Fruit fly (Drosophila melanogaster) whole organism, embryonic: ENCODE data around the gene E2f1.
A peak's percentile ranks its signal among the peaks of the same experiment; 100 is the strongest.

Source experiments
- ATbp ChIP-seq: fragments of 200-800 bp; sonication (Bioruptor generic); optimal IDR thresholded peaks from 2 replicates; lab custom pipeline; 2017; ENCODE audit warnings: missing biosample characterization, mild to moderate bottlenecking, missing genetic modification characterization, missing genetic modification reagents
- Antp ChIP-seq: fragments of 200-800 bp; sonication (Bioruptor generic); optimal IDR thresholded peaks from 3 replicates; lab custom pipeline; 2016; ENCODE audit warnings: missing biosample characterization, missing genetic modification characterization
- CG12391 ChIP-seq: fragments of 200-800 bp; sonication (Bioruptor generic); optimal IDR thresholded peaks from 3 replicates; lab custom pipeline; 2018; ENCODE audit warnings: missing biosample characterization, mild to moderate bottlenecking, missing genetic modification characterization, moderate library complexity
- CG12769 ChIP-seq: fragments of 200-800 bp; sonication (Bioruptor generic); optimal IDR thresholded peaks from 2 replicates; lab custom pipeline; 2019; ENCODE audit warnings: missing biosample characterization, mild to moderate bottlenecking, missing genetic modification characterization, moderate library complexity
- CG13296 ChIP-seq: fragments of 200-800 bp; sonication (Bioruptor generic); optimal IDR thresholded peaks from 3 replicates; lab custom pipeline; 2018; ENCODE audit warnings: missing biosample characterization, mild to moderate bottlenecking, missing genetic modification characterization
- CG13624 ChIP-seq: fragments of 200-800 bp; sonication (Bioruptor generic); optimal IDR thresholded peaks from 2 replicates; lab custom pipeline; 2016; ENCODE audit warnings: missing biosample characterization, missing genetic modification characterization
- CG14965 ChIP-seq: fragments of 200-800 bp; sonication (Bioruptor generic); optimal IDR thresholded peaks from 2 replicates; lab custom pipeline; 2016; ENCODE audit warnings: missing biosample characterization, missing genetic modification characterization, borderline replicate concordance
- CG15479 ChIP-seq: fragments of 200-800 bp; sonication (Bioruptor generic); optimal IDR thresholded peaks from 3 replicates; lab custom pipeline; 2019; ENCODE audit warnings: missing biosample characterization, mild to moderate bottlenecking, missing genetic modification characterization, moderate library complexity
- CG17829 ChIP-seq: fragments of 200-800 bp; optimal IDR thresholded peaks from 2 replicates; lab custom pipeline; 2019; ENCODE audit warnings: missing biosample characterization, mild to moderate bottlenecking, missing genetic modification characterization, moderate library complexity
- CG1832 ChIP-seq: fragments of 200-800 bp; sonication (Bioruptor generic); optimal IDR thresholded peaks from 2 replicates; lab custom pipeline; 2017; ENCODE audit warnings: missing biosample characterization, mild to moderate bottlenecking, missing genetic modification characterization, inconsistent platforms
- CG18599 ChIP-seq: fragments of 200-800 bp; sonication (Bioruptor generic); optimal IDR thresholded peaks from 3 replicates; lab custom pipeline; 2017; ENCODE audit warnings: missing biosample characterization, missing genetic modification characterization, mild to moderate bottlenecking, moderate library complexity, missing genetic modification reagents
- CG30403 ChIP-seq: fragments of 200-800 bp; sonication (Bioruptor generic); optimal IDR thresholded peaks from 3 replicates; lab custom pipeline; 2016; ENCODE audit warnings: missing biosample characterization, missing genetic modification characterization
- CG31365 ChIP-seq: fragments of 200-800 bp; sonication (Bioruptor generic); optimal IDR thresholded peaks from 2 replicates; lab custom pipeline; 2018; ENCODE audit warnings: missing biosample characterization, mild to moderate bottlenecking, missing genetic modification characterization
- CG32767 ChIP-seq: fragments of 200-800 bp; sonication (Bioruptor generic); IDR thresholded peaks from 2 replicates; pipeline ENCODE4 v1.3.6; 2022; ENCODE audit warnings: missing biosample characterization, missing genetic modification characterization
- CG34376 ChIP-seq: fragments of 200-800 bp; sonication (Bioruptor generic); optimal IDR thresholded peaks from 2 replicates; lab custom pipeline; 2018; ENCODE audit warnings: missing biosample characterization, mild to moderate bottlenecking, missing genetic modification characterization
- CG5953 ChIP-seq: fragments of 200-800 bp; sonication (Bioruptor generic); IDR thresholded peaks from 2 replicates; pipeline ENCODE4 v1.3.6; 2022; ENCODE audit warnings: missing biosample characterization, missing genetic modification characterization
- CG6854 ChIP-seq: fragments of 200-800 bp; sonication (Bioruptor generic); optimal IDR thresholded peaks from 3 replicates; lab custom pipeline; 2017; ENCODE audit warnings: missing biosample characterization, mild to moderate bottlenecking, missing genetic modification characterization
- CG7556 ChIP-seq: fragments of 200-800 bp; sonication (Bioruptor generic); optimal IDR thresholded peaks from 2 replicates; lab custom pipeline; 2017; ENCODE audit warnings: missing biosample characterization, mild to moderate bottlenecking, missing genetic modification characterization
- CG8359 ChIP-seq: fragments of 200-800 bp; sonication (Bioruptor generic); optimal IDR thresholded peaks from 2 replicates; lab custom pipeline; 2017; ENCODE audit warnings: missing biosample characterization, mild to moderate bottlenecking, missing genetic modification characterization, borderline replicate concordance
- CG8924 ChIP-seq: fragments of 200-800 bp; optimal IDR thresholded peaks from 3 replicates; lab custom pipeline; 2019; ENCODE audit warnings: missing biosample characterization, mild to moderate bottlenecking, missing genetic modification characterization, moderate library complexity
- HLH54F ChIP-seq: fragments of 200-800 bp; sonication (Bioruptor generic); optimal IDR thresholded peaks from 3 replicates; lab custom pipeline; 2016; ENCODE audit warnings: missing biosample characterization, missing genetic modification characterization
- Lim3 ChIP-seq: fragments of 200-800 bp; sonication (Bioruptor generic); IDR thresholded peaks from 2 replicates; pipeline ENCODE4 v1.3.6; 2022; ENCODE audit warnings: missing biosample characterization, missing genetic modification characterization
- Mrtf ChIP-seq: fragments of 200-800 bp; sonication (Bioruptor generic); IDR thresholded peaks from 3 replicates; pipeline ENCODE4 v1.3.6; 2022; ENCODE audit warnings: missing biosample characterization, missing genetic modification characterization
- Sox100B ChIP-seq: fragments of 200-800 bp; sonication (Bioruptor generic); optimal IDR thresholded peaks from 3 replicates; lab custom pipeline; 2018; ENCODE audit warnings: missing biosample characterization, mild to moderate bottlenecking, missing genetic modification characterization
- ab ChIP-seq: fragments of 200-800 bp; sonication (Bioruptor generic); optimal IDR thresholded peaks from 2 replicates; lab custom pipeline; 2016; ENCODE audit warnings: missing biosample characterization, missing genetic modification characterization
- abd-A ChIP-seq: fragments of 200-800 bp; sonication (Bioruptor generic); optimal IDR thresholded peaks from 3 replicates; lab custom pipeline; 2019; ENCODE audit warnings: missing biosample characterization, mild to moderate bottlenecking, missing genetic modification characterization, moderate library complexity
- amos ChIP-seq: fragments of 200-800 bp; sonication (Bioruptor generic); IDR thresholded peaks from 2 replicates; pipeline ENCODE4 v1.3.6; 2022; ENCODE audit warnings: missing biosample characterization, missing genetic modification characterization; ENCODE audit not compliant: partially characterized antibody
- ash1 ChIP-seq: fragments of 200-800 bp; sonication (Bioruptor generic); optimal IDR thresholded peaks from 2 replicates; lab custom pipeline; 2018; ENCODE audit warnings: missing biosample characterization, mild to moderate bottlenecking, missing genetic modification characterization
- br ChIP-seq: fragments of >200 bp; optimal IDR thresholded peaks from 2 replicates; lab custom pipeline; 2017
- dysf ChIP-seq: fragments of 200-800 bp; sonication (Bioruptor generic); IDR thresholded peaks from 3 replicates; pipeline ENCODE4 v1.3.6; 2022; ENCODE audit warnings: missing biosample characterization, missing genetic modification characterization
- fd102C ChIP-seq: fragments of 200-800 bp; sonication (Bioruptor generic); optimal IDR thresholded peaks from 2 replicates; lab custom pipeline; 2018; ENCODE audit warnings: missing biosample characterization, mild to moderate bottlenecking, missing genetic modification characterization, moderate library complexity
- ftz-f1 ChIP-seq: fragments of 200-800 bp; sonication (Bioruptor generic); optimal IDR thresholded peaks from 2 replicates; lab custom pipeline; 2016; ENCODE audit warnings: missing biosample characterization, missing genetic modification characterization
- her ChIP-seq: fragments of 200-800 bp; sonication (Bioruptor generic); optimal IDR thresholded peaks from 2 replicates; lab custom pipeline; 2016; ENCODE audit warnings: missing biosample characterization, missing genetic modification characterization
- hth ChIP-seq: fragments of >200 bp; optimal IDR thresholded peaks from 2 replicates; lab custom pipeline; 2017; ENCODE audit warnings: inconsistent platforms
- kni ChIP-seq: fragments of 200-800 bp; sonication (Bioruptor generic); optimal IDR thresholded peaks from 3 replicates; lab custom pipeline; 2017; ENCODE audit warnings: mild to moderate bottlenecking, missing biosample characterization, missing genetic modification reagents, missing genetic modification characterization
- lbe ChIP-seq: fragments of 200-800 bp; sonication (Bioruptor generic); optimal IDR thresholded peaks from 2 replicates; lab custom pipeline; 2016; ENCODE audit warnings: missing biosample characterization, mild to moderate bottlenecking, missing genetic modification characterization
- mirr ChIP-seq: fragments of 200-800 bp; sonication (Bioruptor generic); optimal IDR thresholded peaks from 3 replicates; lab custom pipeline; 2018; ENCODE audit warnings: missing biosample characterization, mild to moderate bottlenecking, missing genetic modification characterization
- nau ChIP-seq: fragments of 200-800 bp; sonication (Bioruptor generic); optimal IDR thresholded peaks from 3 replicates; lab custom pipeline; 2017; ENCODE audit warnings: missing biosample characterization, mild to moderate bottlenecking, missing genetic modification characterization, missing genetic modification reagents
- nom ChIP-seq: fragments of 200-800 bp; sonication (Bioruptor generic); optimal IDR thresholded peaks from 2 replicates; lab custom pipeline; 2017; ENCODE audit warnings: missing biosample characterization, missing genetic modification characterization, mild to moderate bottlenecking, moderate library complexity, missing genetic modification reagents
- pfk ChIP-seq: fragments of 200-800 bp; sonication (Bioruptor generic); optimal IDR thresholded peaks from 2 replicates; lab custom pipeline; 2018; ENCODE audit warnings: missing biosample characterization, mild to moderate bottlenecking, missing genetic modification characterization, moderate library complexity
- sd ChIP-seq: fragments of 200-800 bp; sonication (Bioruptor generic); optimal IDR thresholded peaks from 3 replicates; lab custom pipeline; 2018; ENCODE audit warnings: missing biosample characterization, mild to moderate bottlenecking, missing genetic modification characterization, moderate library complexity
- sens ChIP-seq: fragments of 200-800 bp; sonication (Bioruptor generic); peaks from one replicate; lab custom pipeline; 2016; ENCODE audit warnings: missing biosample characterization, missing genetic modification characterization
- sens-2 ChIP-seq: fragments of 200-800 bp; sonication (Bioruptor generic); IDR thresholded peaks from 2 replicates; pipeline ENCODE4 v1.3.6; 2022; ENCODE audit warnings: missing biosample characterization, missing genetic modification characterization
- so ChIP-seq: fragments of 200-800 bp; sonication (Bioruptor generic); IDR thresholded peaks from 3 replicates; pipeline ENCODE4 v1.3.6; 2022; ENCODE audit warnings: missing biosample characterization, missing genetic modification characterization
- sr ChIP-seq: fragments of 200-800 bp; sonication (Bioruptor generic); IDR thresholded peaks from 3 replicates; pipeline ENCODE4 v1.3.6; 2022; ENCODE audit warnings: missing biosample characterization, missing genetic modification characterization
- trem ChIP-seq: fragments of 200-800 bp; optimal IDR thresholded peaks from 3 replicates; lab custom pipeline; 2019; ENCODE audit warnings: missing biosample characterization, mild to moderate bottlenecking, missing genetic modification characterization, moderate library complexity
- vfl ChIP-seq: fragments of 200-800 bp; sonication (Bioruptor generic); optimal IDR thresholded peaks from 2 replicates; lab custom pipeline; 2016; ENCODE audit warnings: missing biosample characterization, missing genetic modification characterization
- yki ChIP-seq: fragments of >200 bp; optimal IDR thresholded peaks from 3 replicates; lab custom pipeline; 2018

The E2f1 gene

dm6 chr3R:21619117-21619650, 41.5 kb downstream of the E2f1 start, which contains the start of gene InR (continued):
- peak; percentile 34 for TF ChIP-seq CG14965 (GFP tag; lab: Kevin White, UChicago)
- TF ChIP-seq so (GFP tag; lab: Robert Waterston, UW) = no peak
- TF ChIP-seq CG13296 (GFP tag; lab: Kevin White, UChicago) = peak; percentile 53
- TF ChIP-seq hth = no peak
- TF ChIP-seq HLH54F (GFP tag; lab: Kevin White, UChicago) = peak; percentile 62
- TF ChIP-seq vfl (GFP tag; lab: Kevin White, UChicago) = peak; percentile 72
- no peak for TF ChIP-seq fd102C (GFP tag; lab: Kevin White, UChicago)
- no peak for TF ChIP-seq amos (GFP tag; lab: Robert Waterston, UW)
- TF ChIP-seq CG18599 (GFP tag; lab: Kevin White, UChicago) = peak; percentile 83
- peak; percentile 82 for TF ChIP-seq CG30403 (GFP tag; lab: Kevin White, UChicago)

DNA sequence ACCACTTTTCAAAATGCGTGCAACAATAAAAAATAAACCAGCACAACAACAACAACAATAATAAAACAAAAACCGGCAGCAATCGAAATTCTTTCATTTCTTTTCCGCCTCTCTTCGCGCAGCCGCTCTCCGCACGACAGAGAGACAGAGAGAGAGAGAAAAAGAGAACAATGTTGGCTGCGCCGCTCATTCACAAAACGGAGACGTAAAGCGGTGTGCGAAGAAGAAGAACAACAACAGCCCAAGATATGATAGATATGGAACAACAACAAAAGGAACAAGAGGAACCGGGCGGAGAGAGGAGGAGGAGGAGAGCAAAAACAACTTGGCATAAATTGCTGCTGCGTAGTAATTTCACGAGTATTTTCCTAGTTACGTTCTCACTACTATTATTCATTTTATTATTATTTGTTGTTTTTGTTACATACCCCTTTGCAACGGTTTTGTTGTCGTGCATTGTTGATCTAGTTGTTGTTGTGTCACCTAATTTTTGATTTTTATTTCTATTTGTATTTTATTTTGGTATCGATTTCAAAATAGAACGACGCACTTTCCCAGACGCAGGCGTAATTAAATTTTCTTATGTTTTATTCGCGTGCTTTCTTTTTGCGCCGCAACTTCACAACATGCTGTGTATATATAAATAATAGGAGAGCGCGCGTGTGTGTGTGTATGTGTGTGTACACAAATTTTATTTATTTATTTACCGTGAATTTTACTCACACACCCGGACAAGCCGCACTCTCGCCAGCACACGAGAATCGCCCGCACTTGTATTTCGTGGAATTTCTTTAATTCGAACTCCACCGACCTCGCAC, 42.2 kb downstream of the E2f1 start:
- no peak for TF ChIP-seq CG7556 (GFP tag; lab: Kevin White, UChicago)
- peak; percentile 2 for TF ChIP-seq CG12391 (tag; lab: Kevin White, UChicago)
- peak; percentile 20 for TF ChIP-seq mirr (GFP tag; lab: Kevin White, UChicago)
- peak; percentile 52 for TF ChIP-seq pfk (GFP tag; lab: Kevin White, UChicago)
- TF ChIP-seq Mrtf (GFP tag; lab: Robert Waterston, UW) = no peak
- TF ChIP-seq abd-A (tag; lab: Kevin White, UChicago) = peak; percentile 84
- peak; percentile 12 for TF ChIP-seq CG6854 (GFP tag; lab: Kevin White, UChicago)
- TF ChIP-seq her (GFP tag; lab: Kevin White, UChicago) = peak; percentile 2
- peak; percentile 44 for TF ChIP-seq kni (GFP tag; lab: Kevin White, UChicago)
- TF ChIP-seq Antp (GFP tag; lab: Kevin White, UChicago) = no peak
- peak; percentile 92 for TF ChIP-seq CG13624 (GFP tag; lab: Kevin White, UChicago)
- no peak for TF ChIP-seq Lim3 (GFP tag; lab: Robert Waterston, UW)
- TF ChIP-seq lbe = peak; percentile 6
- peak; percentile 83 for TF ChIP-seq sens (GFP tag; lab: Kevin White, UChicago)
- peak; percentile 67 for TF ChIP-seq CG8924
- no peak for TF ChIP-seq CG8359 (GFP tag; lab: Kevin White, UChicago)
- no peak for TF ChIP-seq CG5953 (GFP tag; lab: Robert Waterston, UW)
- peak; percentile 80 for TF ChIP-seq nom
- peak; percentile 32 for TF ChIP-seq Sox100B (GFP tag; lab: Kevin White, UChicago)
- no peak for TF ChIP-seq ftz-f1
- no peak for TF ChIP-seq ab
- peak; percentile 69 for TF ChIP-seq CG1832
- TF ChIP-seq nau (GFP tag; lab: Kevin White, UChicago) = peak; percentile 31
- TF ChIP-seq sens-2 (GFP tag; lab: Robert Waterston, UW) = no peak
- TF ChIP-seq ash1 = peak; percentile 51
- TF ChIP-seq CG17829 (tag; lab: Kevin White, UChicago) = peak; percentile 0
- no peak for TF ChIP-seq dysf
- TF ChIP-seq sd (tag; lab: Kevin White, UChicago) = peak; percentile 94
- TF ChIP-seq br = no peak
- TF ChIP-seq CG15479 (GFP tag; lab: Kevin White, UChicago) = peak; percentile 13
- no peak for TF ChIP-seq CG32767 (GFP tag; lab: Robert Waterston, UW)
- TF ChIP-seq CG12769 = peak; percentile 32
- peak; percentile 68 for TF ChIP-seq CG34376 (GFP tag; lab: Kevin White, UChicago)
- peak; percentile 92 for TF ChIP-seq yki (lab: Kevin White, UChicago)
- no peak for TF ChIP-seq sr (GFP tag; lab: Robert Waterston, UW)
- peak; percentile 15 for TF ChIP-seq trem (tag; lab: Kevin White, UChicago)
- no peak for TF ChIP-seq ATbp (GFP tag; lab: Kevin White, UChicago)
- TF ChIP-seq fd102C (GFP tag; lab: Kevin White, UChicago) = no peak
- TF ChIP-seq CG31365 (tag; lab: Kevin White, UChicago) = peak; percentile 48
